Worm (Caenorhabditis elegans): Measurements from ENCODE around the gene nono-1.

The nono-1 gene

DNA sequence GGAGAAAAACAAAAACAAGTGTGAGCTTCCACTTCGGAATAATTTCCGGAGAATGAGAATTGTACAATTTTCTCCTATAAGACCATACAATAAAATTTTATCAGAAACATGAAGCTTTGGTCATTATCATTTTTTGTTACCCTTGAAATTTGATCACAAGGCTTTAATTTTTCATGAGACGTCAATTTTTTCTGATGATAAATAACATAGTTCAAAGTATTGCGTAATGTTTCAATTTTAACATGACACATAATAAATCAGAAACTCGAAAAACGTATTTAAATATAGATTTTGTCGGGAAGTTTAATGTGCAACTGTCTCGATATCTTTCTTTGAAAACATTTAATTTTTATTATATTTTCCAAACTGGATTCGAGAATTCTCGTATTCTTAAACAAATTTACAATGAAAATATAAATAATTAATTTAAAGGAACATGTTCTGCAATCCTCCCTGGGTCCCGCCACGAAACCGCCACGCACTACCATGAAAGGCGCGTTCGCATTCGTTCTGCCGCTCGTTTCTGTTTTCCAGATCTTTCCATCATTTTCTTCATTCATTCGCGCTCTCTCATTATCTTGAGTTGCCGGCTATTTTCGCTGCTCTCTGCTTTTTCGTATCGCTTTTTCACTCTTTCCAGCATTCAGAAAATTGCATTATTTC is 19.1 kb downstream of the nono-1 start:
- peak; percentile 13 for TF ChIP-seq unc-42 (tag; optimal IDR thresholded peaks at IDR 0.05)
- no peak for TF ChIP-seq F13H6.1 (tag; optimal IDR thresholded peaks at IDR 0.05)

DNA sequence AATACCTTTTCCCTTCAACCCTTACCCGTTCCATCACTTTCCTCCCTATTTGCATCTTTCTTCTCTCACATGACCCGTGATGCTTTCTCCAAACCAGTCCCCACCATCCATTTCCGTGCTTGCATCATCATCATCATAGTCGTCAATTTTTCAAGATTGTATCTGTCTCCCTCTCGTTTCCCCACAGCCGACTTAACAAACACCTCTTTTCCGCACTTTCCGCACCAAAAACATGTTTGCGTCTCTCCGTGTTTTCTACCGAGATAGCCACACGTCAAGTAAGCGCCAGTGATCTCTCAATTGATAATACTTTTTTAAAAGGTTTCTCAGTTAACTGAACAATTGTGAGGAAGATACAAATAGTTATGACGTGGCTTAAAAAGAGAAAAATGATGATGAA is 20.0 kb downstream of the nono-1 start:
- peak; percentile 60 for TF ChIP-seq hlh-30 (tag; optimal IDR thresholded peaks at IDR 0.05; ENCODE audit: insufficient read depth)
- peak; percentile 44 for TF ChIP-seq rnt-1 (tag; optimal IDR thresholded peaks at IDR 0.05)
- no peak for TF ChIP-seq npax-4 (tag; optimal IDR thresholded peaks at IDR 0.05)
- TF ChIP-seq ets-4 (tag; optimal IDR thresholded peaks at IDR 0.05) = peak; percentile 75
- TF ChIP-seq ceh-18 (tag; optimal IDR thresholded peaks at IDR 0.05) = peak; percentile 39
- peak; percentile 2 for TF ChIP-seq ref-2 (tag; optimal IDR thresholded peaks at IDR 0.05)
- peak; percentile 36 for TF ChIP-seq F13H6.1 (tag; optimal IDR thresholded peaks at IDR 0.05)
- TF ChIP-seq K02D7.2 (tag; optimal IDR thresholded peaks at IDR 0.05) = no peak

DNA sequence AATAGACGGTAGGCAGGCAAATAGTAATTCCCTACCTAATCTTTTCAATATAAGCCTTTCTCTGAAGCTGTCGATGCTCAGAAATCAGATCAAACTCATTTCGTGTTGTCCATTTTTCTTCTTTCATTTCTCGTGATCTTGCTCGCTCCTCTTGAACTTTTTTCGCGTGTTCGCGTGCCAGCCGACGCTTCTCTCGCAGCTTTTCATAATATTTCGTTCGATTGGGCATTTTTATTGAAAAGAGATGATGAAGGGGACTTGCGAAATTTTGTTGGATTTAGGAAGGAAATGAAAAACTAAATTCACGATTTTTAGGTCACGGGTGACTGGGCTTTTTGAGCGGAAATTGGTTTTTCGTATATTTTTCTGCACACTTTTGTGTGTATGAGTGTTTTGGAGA is 21.1 kb downstream of the nono-1 start, which contains the start of gene EGAP1.1:
EGAP1.1 (minus strand) TSS at position 229 of the 400 bp plus-strand sequence.
- TF ChIP-seq pag-3 (tag; optimal IDR thresholded peaks at IDR 0.05; ENCODE audit: borderline replicate concordance) (no peak), unc-3 (GFP tag; conservative IDR thresholded peaks at IDR 0.05) (no peak), unc-3 (tag; optimal IDR thresholded peaks at IDR 0.05) (no peak), lim-6 (tag; optimal IDR thresholded peaks at IDR 0.05) (no peak), sox-2 (GFP tag; IDR thresholded peaks at IDR 0.05) (no peak), ceh-30 (tag; optimal IDR thresholded peaks at IDR 0.05) (no peak)

DNA sequence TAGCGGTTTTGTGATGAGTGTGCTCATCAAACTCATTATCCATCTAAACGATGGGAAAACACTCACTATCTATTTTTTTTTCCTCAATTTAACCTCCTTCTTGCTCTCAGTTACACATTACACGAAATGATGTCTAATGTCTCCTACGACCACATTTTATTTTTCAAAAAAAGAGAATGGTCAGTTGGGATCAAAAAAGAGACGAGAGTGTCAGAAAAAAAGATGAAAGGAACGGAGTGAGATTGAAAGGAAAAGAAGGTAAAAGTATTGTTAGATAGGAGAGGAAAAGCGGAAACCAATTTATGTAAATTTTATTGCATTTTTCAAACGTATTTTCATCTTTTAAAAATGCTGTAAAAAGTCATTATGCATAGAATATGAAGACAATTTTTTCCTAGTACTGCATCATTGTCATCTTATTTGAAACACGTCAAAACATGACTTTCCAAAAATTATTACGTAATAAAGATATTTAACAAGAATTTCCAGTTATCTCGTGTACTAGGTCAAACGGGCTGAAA is 23.8 kb downstream of the nono-1 start:
- TF ChIP-seq syd-9 (tag; optimal IDR thresholded peaks at IDR 0.05) (no peak), ceh-34 (tag; optimal IDR thresholded peaks at IDR 0.05) (no peak), ceh-48 (tag; optimal IDR thresholded peaks at IDR 0.05) (no peak), ceh-2 (tag; optimal IDR thresholded peaks at IDR 0.05) (no peak), sox-4 (tag; optimal IDR thresholded peaks at IDR 0.05) (no peak)

DNA sequence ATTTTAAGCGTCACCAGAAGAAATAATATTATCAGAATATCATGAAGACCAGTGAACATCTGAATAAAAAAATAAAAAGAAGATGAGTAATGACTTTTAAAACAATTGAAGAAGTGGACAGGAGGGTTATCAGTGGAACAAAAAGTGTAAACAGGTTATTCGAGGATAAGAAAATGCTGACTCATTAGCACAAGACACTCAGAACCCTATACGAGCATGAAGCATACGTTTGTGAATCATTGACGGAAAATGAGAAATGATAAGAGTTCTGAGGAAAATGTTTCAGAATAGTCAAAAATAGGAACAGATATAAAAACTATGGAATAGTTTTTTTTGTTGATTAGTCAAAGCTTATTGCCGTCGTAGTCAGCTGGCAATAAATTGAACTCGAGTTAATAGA is 25.2 kb downstream of the nono-1 start, which contains the start of gene zmp-1:
zmp-1 (minus strand) TSS at position 101 of the 400 bp plus-strand sequence.
- TF ChIP-seq sox-4 (tag; optimal IDR thresholded peaks at IDR 0.05) = no peak
- no peak for TF ChIP-seq hlh-6 (tag; optimal IDR thresholded peaks at IDR 0.05)
- no peak for TF ChIP-seq unc-3 (GFP tag; conservative IDR thresholded peaks at IDR 0.05)
- no peak for TF ChIP-seq unc-3 (tag; optimal IDR thresholded peaks at IDR 0.05)
- TF ChIP-seq unc-42 (tag; optimal IDR thresholded peaks at IDR 0.05) = no peak
- TF ChIP-seq elt-4 (tag; optimal IDR thresholded peaks at IDR 0.05) = no peak
- TF ChIP-seq tbx-2 (tag; optimal IDR thresholded peaks at IDR 0.05) = no peak
- TF ChIP-seq fkh-6 (tag; optimal IDR thresholded peaks at IDR 0.05) = no peak
- TF ChIP-seq C08G9.2 (tag; optimal IDR thresholded peaks at IDR 0.05) = no peak
- no peak for TF ChIP-seq pat-9 (tag; optimal IDR thresholded peaks at IDR 0.05)
- no peak for TF ChIP-seq F13H6.1 (tag; optimal IDR thresholded peaks at IDR 0.05)
- no peak for TF ChIP-seq ceh-18 (tag; optimal IDR thresholded peaks at IDR 0.05)
- TF ChIP-seq ceh-30 (tag; optimal IDR thresholded peaks at IDR 0.05) = no peak
- TF ChIP-seq elt-2 (tag; optimal IDR thresholded peaks at IDR 0.05) = no peak
- no peak for TF ChIP-seq sox-2 (GFP tag; IDR thresholded peaks at IDR 0.05)
- TF ChIP-seq fax-1 (tag; optimal IDR thresholded peaks at IDR 0.05) = no peak
- no peak for TF ChIP-seq ceh-2 (tag; optimal IDR thresholded peaks at IDR 0.05)
- no peak for TF ChIP-seq zip-5 (tag; optimal IDR thresholded peaks at IDR 0.05)
- TF ChIP-seq pax-1 (tag; optimal IDR thresholded peaks at IDR 0.05) = no peak
- TF ChIP-seq ceh-9 (tag; optimal IDR thresholded peaks at IDR 0.05) = no peak
